Fruit fly (Drosophila melanogaster) whole organism, prepupa: ENCODE measurements around the gene AnxB9.

Experiments used
- Blimp-1 ChIP-seq: fragments of 200-800 bp; sonication (Bioruptor generic); optimal IDR thresholded peaks from 3 replicates; lab custom pipeline; 2017; ENCODE audit warnings: missing biosample characterization, missing genetic modification characterization, mild to moderate bottlenecking, moderate library complexity, missing genetic modification reagents
- CG10631 ChIP-seq: fragments of 200-800 bp; sonication (Bioruptor generic); optimal IDR thresholded peaks from 2 replicates; lab custom pipeline; 2016; ENCODE audit warnings: missing biosample characterization, missing genetic modification characterization
- CG10669 ChIP-seq: fragments of 200-800 bp; sonication (Bioruptor generic); optimal IDR thresholded peaks from 3 replicates; lab custom pipeline; 2018; ENCODE audit warnings: missing biosample characterization, mild to moderate bottlenecking, missing genetic modification characterization, moderate library complexity
- CG11294 ChIP-seq: fragments of 200-800 bp; sonication (Bioruptor generic); IDR thresholded peaks from 2 replicates; pipeline ENCODE4 v1.3.6; 2022; ENCODE audit warnings: missing biosample characterization, missing genetic modification characterization
- CG15336 ChIP-seq: fragments of 200-800 bp; sonication (Bioruptor generic); IDR thresholded peaks from 2 replicates; pipeline ENCODE4 v1.3.6; 2022; ENCODE audit warnings: missing biosample characterization, missing genetic modification characterization
- CG1621 ChIP-seq: fragments of 200-800 bp; sonication (Bioruptor generic); optimal IDR thresholded peaks from 3 replicates; lab custom pipeline; 2018; ENCODE audit warnings: missing biosample characterization, mild to moderate bottlenecking, missing genetic modification characterization
- CG16779 ChIP-seq: fragments of 200-800 bp; sonication (Bioruptor generic); optimal IDR thresholded peaks from 3 replicates; lab custom pipeline; 2017; ENCODE audit warnings: missing biosample characterization, mild to moderate bottlenecking, missing genetic modification characterization
- CG3032 ChIP-seq: fragments of 200-800 bp; optimal IDR thresholded peaks from 2 replicates; lab custom pipeline; 2019; ENCODE audit warnings: missing biosample characterization, mild to moderate bottlenecking, missing genetic modification characterization, moderate library complexity
- CG31627 ChIP-seq: fragments of 200-800 bp; sonication (Bioruptor generic); optimal IDR thresholded peaks from 3 replicates; lab custom pipeline; 2016; ENCODE audit warnings: missing biosample characterization, missing genetic modification characterization
- CG34406 ChIP-seq: fragments of 200-800 bp; sonication (Bioruptor generic); optimal IDR thresholded peaks from 3 replicates; lab custom pipeline; 2016; ENCODE audit warnings: missing biosample characterization, missing genetic modification characterization
- CG3919 ChIP-seq: fragments of 200-800 bp; sonication (Bioruptor generic); optimal IDR thresholded peaks from 3 replicates; lab custom pipeline; 2016; ENCODE audit warnings: missing biosample characterization, missing genetic modification characterization
- CG6276 ChIP-seq: fragments of 200-800 bp; sonication (Bioruptor generic); optimal IDR thresholded peaks from 2 replicates; lab custom pipeline; 2017; ENCODE audit warnings: missing biosample characterization, mild to moderate bottlenecking, missing genetic modification characterization
- CG6792 ChIP-seq: fragments of 200-800 bp; sonication (Bioruptor generic); optimal IDR thresholded peaks from 3 replicates; lab custom pipeline; 2016; ENCODE audit warnings: missing biosample characterization, missing genetic modification characterization
- CG6808 ChIP-seq: fragments of 200-800 bp; sonication (Bioruptor generic); optimal IDR thresholded peaks from 3 replicates; lab custom pipeline; 2017; ENCODE audit warnings: missing biosample characterization, missing genetic modification characterization, mild to moderate bottlenecking, moderate library complexity, missing genetic modification reagents
- CG6854 ChIP-seq: fragments of 200-800 bp; sonication (Bioruptor generic); optimal IDR thresholded peaks from 2 replicates; lab custom pipeline; 2017; ENCODE audit warnings: missing biosample characterization, mild to moderate bottlenecking, missing genetic modification characterization
- CG8119 ChIP-seq: fragments of 200-800 bp; sonication (Bioruptor generic); IDR thresholded peaks from 3 replicates; pipeline ENCODE4 v1.3.6; 2022; ENCODE audit warnings: missing biosample characterization, missing genetic modification characterization
- CG8319 ChIP-seq: fragments of 200-800 bp; sonication (Bioruptor generic); optimal IDR thresholded peaks from 3 replicates; lab custom pipeline; 2016; ENCODE audit warnings: missing biosample characterization, missing genetic modification characterization
- CG8632 ChIP-seq: fragments of 200-800 bp; sonication (Bioruptor generic); optimal IDR thresholded peaks from 3 replicates; lab custom pipeline; 2016; ENCODE audit warnings: missing biosample characterization, missing genetic modification characterization
- CG9139 ChIP-seq: fragments of 200-800 bp; sonication (Bioruptor generic); optimal IDR thresholded peaks from 3 replicates; lab custom pipeline; 2017; ENCODE audit warnings: missing biosample characterization, mild to moderate bottlenecking, missing genetic modification characterization
- Eip75B ChIP-seq: fragments of 200-800 bp; sonication (Bioruptor generic); optimal IDR thresholded peaks from 3 replicates; lab custom pipeline; 2016; ENCODE audit warnings: missing biosample characterization, missing genetic modification characterization
- Eip78C ChIP-seq: fragments of 200-800 bp; sonication (Bioruptor generic); peaks from one replicate; lab custom pipeline; 2016; ENCODE audit warnings: missing biosample characterization, missing genetic modification characterization
- Ets21C ChIP-seq: fragments of 200-800 bp; sonication (Bioruptor generic); optimal IDR thresholded peaks from 3 replicates; lab custom pipeline; 2016; ENCODE audit warnings: missing biosample characterization, missing genetic modification characterization
- Ets96B ChIP-seq: fragments of 200-800 bp; optimal IDR thresholded peaks from 2 replicates; lab custom pipeline; 2019; ENCODE audit warnings: missing biosample characterization, mild to moderate bottlenecking, missing genetic modification characterization, moderate library complexity
- Gug ChIP-seq: fragments of 200-800 bp; sonication (Bioruptor generic); IDR thresholded peaks from 2 replicates; pipeline ENCODE4 v1.3.6; 2022; ENCODE audit warnings: missing biosample characterization, missing genetic modification characterization
- Hr38 ChIP-seq: sonication (Bioruptor generic); optimal IDR thresholded peaks from 2 replicates; lab custom pipeline; 2016; ENCODE audit warnings: missing biosample characterization, missing genetic modification characterization
- Hr39 ChIP-seq: fragments of 200-800 bp; sonication (Bioruptor generic); optimal IDR thresholded peaks from 2 replicates; lab custom pipeline; 2016; ENCODE audit warnings: missing biosample characterization, missing genetic modification characterization
- Hr4 ChIP-seq: fragments of 200-800 bp; sonication (Bioruptor generic); optimal IDR thresholded peaks from 3 replicates; lab custom pipeline; 2016; ENCODE audit warnings: missing biosample characterization, missing genetic modification characterization
- Lpt ChIP-seq: fragments of 200-800 bp; sonication (Bioruptor generic); optimal IDR thresholded peaks from 3 replicates; lab custom pipeline; 2016; ENCODE audit warnings: missing biosample characterization, missing genetic modification characterization
- Met ChIP-seq: fragments of 200-800 bp; sonication (Bioruptor generic); optimal IDR thresholded peaks from 3 replicates; lab custom pipeline; 2016; ENCODE audit warnings: missing biosample characterization, missing genetic modification characterization
- OdsH ChIP-seq: fragments of 200-800 bp; sonication (Bioruptor generic); optimal IDR thresholded peaks from 3 replicates; lab custom pipeline; 2016; ENCODE audit warnings: missing biosample characterization, missing genetic modification characterization
- Smox ChIP-seq: fragments of 200-800 bp; sonication (Bioruptor generic); optimal IDR thresholded peaks from 3 replicates; lab custom pipeline; 2016; ENCODE audit warnings: missing biosample characterization, missing genetic modification characterization
- Sox102F ChIP-seq: fragments of 200-800 bp; sonication (Bioruptor generic); optimal IDR thresholded peaks from 2 replicates; lab custom pipeline; 2016; ENCODE audit warnings: missing biosample characterization, mild to moderate bottlenecking, missing genetic modification characterization
- Sox14 ChIP-seq: fragments of 200-800 bp; sonication (Bioruptor generic); optimal IDR thresholded peaks from 3 replicates; lab custom pipeline; 2016; ENCODE audit warnings: missing biosample characterization, missing genetic modification characterization
- achi ChIP-seq: fragments of 200-800 bp; sonication (Bioruptor generic); optimal IDR thresholded peaks from 3 replicates; lab custom pipeline; 2016; ENCODE audit warnings: missing biosample characterization, missing genetic modification characterization
- acj6 ChIP-seq: fragments of 200-800 bp; sonication (Bioruptor generic); optimal IDR thresholded peaks from 3 replicates; lab custom pipeline; 2016; ENCODE audit warnings: missing biosample characterization, missing genetic modification characterization
- cyc ChIP-seq: fragments of 200-800 bp; sonication (Bioruptor generic); optimal IDR thresholded peaks from 3 replicates; lab custom pipeline; 2016; ENCODE audit warnings: missing biosample characterization, missing genetic modification characterization
- dac ChIP-seq: fragments of 200-800 bp; sonication (Bioruptor generic); optimal IDR thresholded peaks from 2 replicates; lab custom pipeline; 2017; ENCODE audit warnings: missing biosample characterization, mild to moderate bottlenecking, missing genetic modification characterization
- dsx ChIP-seq: fragments of 200-800 bp; optimal IDR thresholded peaks from 3 replicates; lab custom pipeline; 2019; ENCODE audit warnings: missing biosample characterization, mild to moderate bottlenecking, missing genetic modification characterization, moderate library complexity; ENCODE audit not compliant: poor library complexity, severe bottlenecking
- eg ChIP-seq: fragments of 200-800 bp; sonication (Bioruptor generic); IDR thresholded peaks from 3 replicates; pipeline ENCODE4 v1.3.6; 2022; ENCODE audit warnings: missing biosample characterization, missing genetic modification characterization
- esn ChIP-seq: fragments of 200-800 bp; sonication (Bioruptor generic); optimal IDR thresholded peaks from 2 replicates; lab custom pipeline; 2016; ENCODE audit warnings: missing biosample characterization, mild to moderate bottlenecking, missing genetic modification characterization, moderate library complexity
- fd59A ChIP-seq: fragments of 200-800 bp; sonication (Bioruptor generic); optimal IDR thresholded peaks from 2 replicates; lab custom pipeline; 2017; ENCODE audit warnings: missing biosample characterization, mild to moderate bottlenecking, missing genetic modification characterization, missing genetic modification reagents
- fd85E ChIP-seq: fragments of 200-800 bp; sonication (Bioruptor generic); optimal IDR thresholded peaks from 3 replicates; lab custom pipeline; 2016; ENCODE audit warnings: missing biosample characterization, missing genetic modification characterization
- fkh ChIP-seq: fragments of 200-800 bp; sonication (Bioruptor generic); optimal IDR thresholded peaks from 3 replicates; lab custom pipeline; 2017; ENCODE audit warnings: missing biosample characterization, mild to moderate bottlenecking, missing genetic modification characterization, moderate library complexity
- lz ChIP-seq: fragments of 200-800 bp; sonication (Bioruptor generic); optimal IDR thresholded peaks from 3 replicates; lab custom pipeline; 2016; ENCODE audit warnings: missing biosample characterization, missing genetic modification characterization
- net ChIP-seq: fragments of 200-800 bp; sonication (Bioruptor generic); optimal IDR thresholded peaks from 3 replicates; lab custom pipeline; 2016; ENCODE audit warnings: missing biosample characterization, missing genetic modification characterization
- pdm3 ChIP-seq: fragments of 200-800 bp; sonication (Bioruptor generic); optimal IDR thresholded peaks from 3 replicates; lab custom pipeline; 2016; ENCODE audit warnings: missing biosample characterization, missing genetic modification characterization
- salr ChIP-seq, 2 experiments: fragments of 200-800 bp; sonication (Bioruptor generic); optimal IDR thresholded peaks; 3 replicates each; lab custom pipeline; 2016 to 2018; ENCODE audit warnings: missing biosample characterization in 2 of 2, missing genetic modification characterization in 2 of 2, mild to moderate bottlenecking in 1 of 2
- spab ChIP-seq: fragments of 200-800 bp; sonication (Bioruptor generic); optimal IDR thresholded peaks from 2 replicates; lab custom pipeline; 2017; ENCODE audit warnings: missing biosample characterization, mild to moderate bottlenecking, missing genetic modification characterization, missing genetic modification reagents
- ss ChIP-seq, 2 experiments: fragments of 200-800 bp; sonication (Bioruptor generic); optimal IDR thresholded peaks; 2 replicates in 1 of 2; 3 replicates in 1 of 2; lab custom pipeline; 2017 to 2018; ENCODE audit warnings: mild to moderate bottlenecking in 2 of 2, missing biosample characterization in 2 of 2, missing genetic modification characterization in 2 of 2, moderate library complexity in 1 of 2
- svp ChIP-seq: fragments of 200-800 bp; sonication (Bioruptor generic); peaks from one replicate; lab custom pipeline; 2016; ENCODE audit warnings: missing biosample characterization, missing genetic modification characterization
- topi ChIP-seq: fragments of 200-800 bp; sonication (Bioruptor generic); optimal IDR thresholded peaks from 3 replicates; lab custom pipeline; 2016; ENCODE audit warnings: missing biosample characterization, missing genetic modification characterization

AnxB9 gene

DNA sequence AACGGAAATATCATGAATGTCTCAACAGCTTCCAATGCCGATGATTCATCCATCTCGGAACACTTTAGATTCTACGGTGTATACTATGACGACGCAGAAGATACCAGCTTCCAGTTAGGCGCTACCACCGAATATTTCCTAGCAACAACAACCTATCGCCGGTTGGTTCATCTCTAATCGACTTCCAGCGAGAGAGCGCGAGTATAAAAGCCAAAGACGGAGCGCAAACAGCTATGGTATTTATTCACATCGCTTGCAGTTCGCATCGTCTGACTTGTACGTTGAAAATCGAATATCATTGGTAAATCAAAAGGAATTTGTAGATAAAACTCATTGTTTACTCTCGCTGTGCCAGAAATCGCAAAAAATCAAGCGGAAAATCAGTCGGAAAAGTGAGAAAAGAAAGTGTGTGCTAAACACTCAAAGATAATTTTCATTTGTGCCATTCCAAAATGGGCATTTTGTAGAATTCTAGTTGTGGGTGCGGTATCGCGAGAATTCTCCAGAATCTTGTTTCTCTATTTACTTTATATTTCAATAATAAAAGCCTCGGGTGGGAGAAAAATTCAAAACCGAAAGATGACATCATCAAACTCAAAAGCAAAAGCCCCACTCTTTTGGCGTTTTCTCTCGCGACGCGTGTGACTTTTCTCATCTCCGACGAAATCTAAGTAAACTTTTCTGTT, at the start of gene AnxB9:
Gene AnxB9 (plus strand): TSS at position 232 of the 686 bp plus-strand sequence.
- TF ChIP-seq salr (GFP tag; optimal IDR thresholded peaks at IDR 0.05; lab: Kevin White, UChicago) (no peak), topi (GFP tag; lab: Kevin White, UChicago) (peak; percentile 27), CG15336 (GFP tag; lab: Robert Waterston, UW) (peak; percentile 49; the same call in 1 of the 2 replicates), CG10669 (GFP tag; lab: Kevin White, UChicago) (no peak), CG16779 (tag; lab: Kevin White, UChicago) (peak; percentile 65), dac (GFP tag; lab: Kevin White, UChicago) (no peak), CG3919 (GFP tag; lab: Kevin White, UChicago) (peak; percentile 42), Sox14 (peak; percentile 17), CG6854 (GFP tag; lab: Kevin White, UChicago) (peak; percentile 80), fd85E (GFP tag; lab: Kevin White, UChicago) (no peak), CG3032 (tag; lab: Kevin White, UChicago) (peak; percentile 41), esn (GFP tag; lab: Kevin White, UChicago) (peak; percentile 60), CG6808 (GFP tag; lab: Kevin White, UChicago) (peak; percentile 10), CG31627 (GFP tag; lab: Kevin White, UChicago) (no peak), CG6792 (GFP tag; lab: Kevin White, UChicago) (no peak), fkh (GFP tag; lab: Kevin White, UChicago) (peak; percentile 83), CG8119 (GFP tag; lab: Robert Waterston, UW) (peak; percentile 29; the same call in 1 of the 3 replicates), Hr38 (GFP tag; lab: Kevin White, UChicago) (no peak), Eip78C (peak; percentile 84), CG11294 (no peak; the same call in 1 of the 2 replicates), Ets21C (GFP tag; lab: Kevin White, UChicago) (no peak), CG1621 (tag; lab: Kevin White, UChicago) (no peak), spab (no peak), achi (GFP tag; lab: Kevin White, UChicago) (peak; percentile 36), pdm3 (GFP tag; lab: Kevin White, UChicago) (no peak), Met (peak; percentile 34), CG8319 (GFP tag; lab: Kevin White, UChicago) (no peak), CG6276 (peak; percentile 33), CG10631 (GFP tag; lab: Kevin White, UChicago) (no peak), acj6 (GFP tag; lab: Kevin White, UChicago) (no peak), dsx (GFP tag; lab: Kevin White, UChicago) (peak; percentile 58), CG9139 (GFP tag; lab: Kevin White, UChicago) (peak; percentile 61), lz (peak; percentile 0), CG34406 (GFP tag; lab: Kevin White, UChicago) (no peak), Sox102F (GFP tag; lab: Kevin White, UChicago) (no peak), ss (GFP tag; optimal IDR thresholded peaks at IDR 0.05; lab: Kevin White, UChicago) (peak; percentile 24 to 58), Lpt (GFP tag; lab: Kevin White, UChicago) (no peak), Blimp-1 (GFP tag; lab: Kevin White, UChicago) (no peak), Smox (GFP tag; lab: Kevin White, UChicago) (no peak), net (GFP tag; lab: Kevin White, UChicago) (no peak), Hr39 (GFP tag; lab: Kevin White, UChicago) (no peak), Eip75B (GFP tag; lab: Kevin White, UChicago) (peak; percentile 22), cyc (no peak), Gug (GFP tag; lab: Robert Waterston, UW) (no peak), Hr4 (GFP tag; lab: Kevin White, UChicago) (no peak), Ets96B (peak; percentile 14), svp (peak; percentile 46), CG8632 (GFP tag; lab: Kevin White, UChicago) (peak; percentile 10), fd59A (no peak), eg (peak; percentile 57; the same call in 2 of the 3 replicates), OdsH (GFP tag; lab: Kevin White, UChicago) (peak; percentile 3)
